Fruit fly (Drosophila melanogaster): Measurements from ENCODE around the gene Trc8.

The Trc8 gene

dm6 chr3R:29460225-29460927, 43.2 kb downstream of the Trc8 start:
- TF ChIP-seq Doc2 (GFP tag; IDR thresholded peaks at IDR 0.05): no peak
- no peak for TF ChIP-seq pb (GFP tag; optimal IDR thresholded peaks at IDR 0.05)
- no peak for TF ChIP-seq CG16813 (GFP tag; IDR thresholded peaks at IDR 0.05; ENCODE audit: partially characterized antibody)
- no peak for TF ChIP-seq pum (GFP tag; optimal IDR thresholded peaks at IDR 0.05)
- no peak for TF ChIP-seq CG9797 (GFP tag; optimal IDR thresholded peaks at IDR 0.05)
- TF ChIP-seq jing (GFP tag; optimal IDR thresholded peaks at IDR 0.05): no peak
- peak; percentile 25; the same call in 1 of the 2 replicates for TF ChIP-seq Xrp1 (GFP tag; IDR thresholded peaks at IDR 0.05)
- TF ChIP-seq gem (tag; optimal IDR thresholded peaks at IDR 0.05): peak; percentile 42
- TF ChIP-seq bigmax (GFP tag; optimal IDR thresholded peaks at IDR 0.05): no peak
- TF ChIP-seq CG30403 (GFP tag; optimal IDR thresholded peaks at IDR 0.05): peak; percentile 4
- TF ChIP-seq CG11504 (tag; optimal IDR thresholded peaks at IDR 0.05): peak; percentile 9
- TF ChIP-seq E2f2 (GFP tag; IDR thresholded peaks at IDR 0.05): no peak
- TF ChIP-seq CG2129 (GFP tag; IDR thresholded peaks at IDR 0.05; ENCODE audit: partially characterized antibody): no peak
- TF ChIP-seq peb (GFP tag; IDR thresholded peaks at IDR 0.05): no peak
- TF ChIP-seq CG17361 (GFP tag; IDR thresholded peaks at IDR 0.05): peak; percentile 56; the same call in 2 of the 3 replicates
- TF ChIP-seq ham (GFP tag; IDR thresholded peaks at IDR 0.05): no peak
- no peak for TF ChIP-seq Hr39 (optimal IDR thresholded peaks at IDR 0.05)
- no peak for TF ChIP-seq trem (tag; optimal IDR thresholded peaks at IDR 0.05)
- 0 out of 3 replicates have a peak, but pooled peaks have one; percentile 22 for TF ChIP-seq CG7357 (GFP tag; IDR thresholded peaks at IDR 0.05)
- peak; percentile 60 for TF ChIP-seq nom (GFP tag; optimal IDR thresholded peaks at IDR 0.05)
- TF ChIP-seq so (GFP tag; IDR thresholded peaks at IDR 0.05): no peak
- TF ChIP-seq CG18262 (tag; optimal IDR thresholded peaks at IDR 0.05): peak; percentile 51
- no peak for TF ChIP-seq HmgZ (tag; optimal IDR thresholded peaks at IDR 0.05)
- no peak for TF ChIP-seq bsh (GFP tag; optimal IDR thresholded peaks at IDR 0.05)
- TF ChIP-seq CG13894 (tag; optimal IDR thresholded peaks at IDR 0.05): no peak
- no peak for TF ChIP-seq Bdp1 (GFP tag; optimal IDR thresholded peaks at IDR 0.05)
- no peak for TF ChIP-seq Sin3A (optimal IDR thresholded peaks at IDR 0.05)
- no peak for TF ChIP-seq Dip3 (GFP tag; optimal IDR thresholded peaks at IDR 0.05)
- TF ChIP-seq TFAM (GFP tag; optimal IDR thresholded peaks at IDR 0.05): no peak
- no peak for TF ChIP-seq CG34224 (GFP tag; IDR thresholded peaks at IDR 0.05; ENCODE audit: partially characterized antibody)
- TF ChIP-seq hb (GFP tag; IDR thresholded peaks at IDR 0.05; ENCODE audit: partially characterized antibody): no peak
- TF ChIP-seq vvl (GFP tag; IDR thresholded peaks at IDR 0.05): 0 out of 2 replicates have a peak, but pooled peaks have one; percentile 38
- TF ChIP-seq prd (optimal IDR thresholded peaks at IDR 0.05): no peak
- peak; percentile 21; the same call in 1 of the 3 replicates for TF ChIP-seq prd (GFP tag; IDR thresholded peaks at IDR 0.05)
- no peak for TF ChIP-seq CG12236 (GFP tag; optimal IDR thresholded peaks at IDR 0.05)
- no peak for TF ChIP-seq gfzf (GFP tag; optimal IDR thresholded peaks at IDR 0.05)
- TF ChIP-seq CG10366 (GFP tag; IDR thresholded peaks at IDR 0.05): no peak
- no peak for TF ChIP-seq Taf1 (GFP tag; IDR thresholded peaks at IDR 0.05)
- TF ChIP-seq psq (GFP tag; optimal IDR thresholded peaks at IDR 0.05): no peak
- TF ChIP-seq CG6175 (GFP tag; IDR thresholded peaks at IDR 0.05): no peak
- no peak for TF ChIP-seq HmgD (GFP tag; optimal IDR thresholded peaks at IDR 0.05)
- peak; percentile 15 for TF ChIP-seq dmrt99B (tag; optimal IDR thresholded peaks at IDR 0.05)
- TF ChIP-seq NK7.1 (GFP tag; optimal IDR thresholded peaks at IDR 0.05): no peak
- no peak for TF ChIP-seq hkb (optimal IDR thresholded peaks at IDR 0.05)
- no peak for TF ChIP-seq hkb (GFP tag; IDR thresholded peaks at IDR 0.05)
- TF ChIP-seq ac (GFP tag; optimal IDR thresholded peaks at IDR 0.05): no peak
- TF ChIP-seq CrebB (tag; optimal IDR thresholded peaks at IDR 0.05): no peak
- no peak for TF ChIP-seq CG4404 (GFP tag; IDR thresholded peaks at IDR 0.05)
- TF ChIP-seq CG7839 (tag; optimal IDR thresholded peaks at IDR 0.05): peak; percentile 3
- TF ChIP-seq CG11695 (GFP tag; IDR thresholded peaks at IDR 0.05): no peak
- TF ChIP-seq dysf (GFP tag; IDR thresholded peaks at IDR 0.05): 0 out of 3 replicates have a peak, but pooled peaks have one; percentile 28
